Fruit fly (Drosophila melanogaster): ENCODE results near the gene CG15461.

The CG15461 gene

DNA sequence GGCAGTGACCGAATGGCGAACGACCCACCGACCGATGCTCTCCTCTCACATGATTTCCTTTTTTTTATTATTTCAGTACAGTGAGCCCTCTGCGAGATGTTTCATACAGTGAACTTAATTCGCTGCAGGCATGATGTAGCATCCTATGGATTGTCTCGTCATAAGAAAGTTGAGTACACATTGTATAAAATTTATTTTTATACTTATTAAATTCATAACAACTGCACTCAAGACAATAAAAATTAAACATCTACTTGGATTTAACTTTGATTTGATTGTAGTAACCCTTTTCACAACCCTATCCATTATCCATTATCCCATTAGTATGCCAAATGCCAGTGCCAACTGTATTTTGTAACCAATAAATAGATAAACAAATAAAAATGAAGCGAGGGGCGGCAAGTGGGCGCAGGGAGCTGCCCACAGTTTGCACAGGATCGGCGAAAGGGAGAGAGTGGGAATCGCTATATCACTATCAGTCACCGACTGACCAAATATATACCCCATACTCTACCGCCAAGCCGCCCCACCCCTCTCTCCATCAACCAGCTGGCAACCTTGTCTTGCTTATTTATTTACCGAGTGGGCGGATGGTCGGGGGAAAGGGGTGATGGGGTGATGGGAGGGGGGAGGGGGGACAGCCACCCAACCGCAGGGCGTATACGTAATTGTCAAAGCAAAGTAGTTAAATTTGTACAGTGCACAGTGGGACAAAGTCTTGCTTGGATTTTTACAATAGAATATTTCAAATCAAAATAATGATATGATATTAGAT, 3.0 kb upstream of the CG15461 start:
- peak; percentile 59 for TF ChIP-seq HLH106 (tag; optimal IDR thresholded peaks at IDR 0.05)
- peak; percentile 20 for TF ChIP-seq ey (GFP tag; optimal IDR thresholded peaks at IDR 0.05)
- TF ChIP-seq CrebA (GFP tag; optimal IDR thresholded peaks at IDR 0.05; ENCODE audit: borderline replicate concordance) = no peak
- no peak for TF ChIP-seq Hr78 (GFP tag; optimal IDR thresholded peaks at IDR 0.05)
- peak in 1 of 2 experiments; percentile 26 for TF ChIP-seq foxo (GFP tag; optimal IDR thresholded peaks at IDR 0.05)
- peak; percentile 4 for TF ChIP-seq br (GFP tag; optimal IDR thresholded peaks at IDR 0.05)
- TF ChIP-seq Rel (GFP tag; optimal IDR thresholded peaks at IDR 0.05) = no peak
- no peak for TF ChIP-seq Rel (tag; optimal IDR thresholded peaks at IDR 0.05)
- peak; percentile 0 for TF ChIP-seq dmrt93B (GFP tag; optimal IDR thresholded peaks at IDR 0.05)
- TF ChIP-seq Mio (GFP tag; optimal IDR thresholded peaks at IDR 0.05) = no peak

DNA sequence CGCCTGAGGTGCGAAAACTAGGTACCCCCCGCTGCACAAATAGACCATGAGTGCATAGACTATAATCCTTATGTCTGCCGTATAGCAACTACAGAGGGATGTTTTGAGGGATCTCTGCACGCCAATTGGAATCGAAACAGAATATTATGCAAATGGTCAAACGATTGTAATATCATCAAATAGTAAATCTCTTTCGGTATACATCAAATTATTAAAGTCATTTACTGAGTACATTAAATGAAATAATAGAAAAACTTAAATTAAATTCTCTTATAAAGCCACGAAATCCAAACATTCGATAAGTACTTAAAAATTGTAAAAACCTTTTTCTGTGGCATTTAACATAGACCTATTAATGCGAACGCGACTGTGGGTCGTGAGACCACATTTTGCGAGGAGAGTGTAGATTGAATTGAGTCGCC, 2.7 kb downstream of the CG15461 start:
- peak; percentile 32 for TF ChIP-seq br (GFP tag; optimal IDR thresholded peaks at IDR 0.05)
- no peak for TF ChIP-seq Hr78 (GFP tag; optimal IDR thresholded peaks at IDR 0.05)
- TF ChIP-seq N (GFP tag; optimal IDR thresholded peaks at IDR 0.05) = no peak
- peak; percentile 70 for TF ChIP-seq fru (GFP tag; optimal IDR thresholded peaks at IDR 0.05)
- peak; percentile 64 for TF ChIP-seq h (GFP tag; optimal IDR thresholded peaks at IDR 0.05)
- TF ChIP-seq Dif (GFP tag; optimal IDR thresholded peaks at IDR 0.05; ENCODE audit: partially characterized antibody) = no peak
- TF ChIP-seq sage (GFP tag; optimal IDR thresholded peaks at IDR 0.05) = no peak
- TF ChIP-seq Jra (GFP tag; optimal IDR thresholded peaks at IDR 0.05) = no peak
- no peak for TF ChIP-seq jim (GFP tag; optimal IDR thresholded peaks at IDR 0.05)
- no peak for TF ChIP-seq pan (optimal IDR thresholded peaks at IDR 0.05)
- peak; percentile 55 for TF ChIP-seq Sp1 (GFP tag; optimal IDR thresholded peaks at IDR 0.05)
- no peak for TF ChIP-seq lola (GFP tag; optimal IDR thresholded peaks at IDR 0.05)
- TF ChIP-seq brk (GFP tag; optimal IDR thresholded peaks at IDR 0.05) = no peak
- TF ChIP-seq dsf (GFP tag; optimal IDR thresholded peaks at IDR 0.05; ENCODE audit: borderline replicate concordance) = no peak
- TF ChIP-seq Myc (optimal IDR thresholded peaks at IDR 0.05) = no peak
- peak; percentile 54 for TF ChIP-seq woc (GFP tag; optimal IDR thresholded peaks at IDR 0.05)
- TF ChIP-seq psq (GFP tag; optimal IDR thresholded peaks at IDR 0.05) = peak; percentile 33
- peak; percentile 47 for TF ChIP-seq HLH106 (tag; optimal IDR thresholded peaks at IDR 0.05)
- TF ChIP-seq sv (GFP tag; optimal IDR thresholded peaks at IDR 0.05) = no peak
- peak; percentile 60 for TF ChIP-seq dmrt93B (GFP tag; optimal IDR thresholded peaks at IDR 0.05)
- peak in 1 of 2 experiments; percentile 55 for TF ChIP-seq foxo (GFP tag; optimal IDR thresholded peaks at IDR 0.05)
- TF ChIP-seq rgr (GFP tag; optimal IDR thresholded peaks at IDR 0.05) = peak; percentile 48
- TF ChIP-seq CG9705 (GFP tag; optimal IDR thresholded peaks at IDR 0.05) = no peak
- no peak for TF ChIP-seq Vsx2 (GFP tag; optimal IDR thresholded peaks at IDR 0.05; ENCODE audit: partially characterized antibody)
- TF ChIP-seq Hr83 (GFP tag; optimal IDR thresholded peaks at IDR 0.05; ENCODE audit: poor library complexity, severe bottlenecking) = no peak
- TF ChIP-seq CG32264 (GFP tag; optimal IDR thresholded peaks at IDR 0.05) = no peak
- no peak for TF ChIP-seq GATAd (GFP tag; optimal IDR thresholded peaks at IDR 0.05)
- no peak for TF ChIP-seq Dfd (GFP tag; optimal IDR thresholded peaks at IDR 0.05)
- TF ChIP-seq dl (GFP tag; optimal IDR thresholded peaks at IDR 0.05; ENCODE audit: insufficient read depth in 1 of 2, partially characterized antibody in 2 of 2) = no peak
- peak; percentile 45 for TF ChIP-seq OdsH (GFP tag; optimal IDR thresholded peaks at IDR 0.05)
- no peak for TF ChIP-seq Rel (GFP tag; optimal IDR thresholded peaks at IDR 0.05)
- no peak for TF ChIP-seq Rel (tag; optimal IDR thresholded peaks at IDR 0.05)
- TF ChIP-seq Abd-B (GFP tag; optimal IDR thresholded peaks at IDR 0.05) = no peak
- TF ChIP-seq ey (GFP tag; optimal IDR thresholded peaks at IDR 0.05) = peak; percentile 43
- TF ChIP-seq Mio (GFP tag; optimal IDR thresholded peaks at IDR 0.05) = no peak
- TF ChIP-seq usp (GFP tag; optimal IDR thresholded peaks at IDR 0.05) = no peak
- TF ChIP-seq Hnf4 (GFP tag; optimal IDR thresholded peaks at IDR 0.05) = peak; percentile 19
